Worm (Caenorhabditis elegans): ENCODE results near the gene F55E10.4.

Gene F55E10.4

ce11 chrX:8310747-8311146, 17.0 kb downstream of the F55E10.4 start:
- TF ChIP-seq mxl-1 (tag; optimal IDR thresholded peaks at IDR 0.05) (no peak), lag-1 (GFP tag; IDR thresholded peaks at IDR 0.05) (no peak), mcd-1 (GFP tag; IDR thresholded peaks at IDR 0.05) (no peak), ets-4 (GFP tag; optimal IDR thresholded peaks at IDR 0.05) (no peak), sea-2 (GFP tag; IDR thresholded peaks at IDR 0.05) (no peak), pbrm-1 (GFP tag; IDR thresholded peaks at IDR 0.05) (no peak), F10E7.11 (tag; optimal IDR thresholded peaks at IDR 0.05) (no peak), ceh-79 (tag; optimal IDR thresholded peaks at IDR 0.05) (no peak), cebp-2 (GFP tag; IDR thresholded peaks at IDR 0.05) (no peak), nfyb-1 (GFP tag; IDR thresholded peaks at IDR 0.05) (no peak), xnd-1 (tag; optimal IDR thresholded peaks at IDR 0.05) (no peak)

ce11 chrX:8308491-8308890, 19.2 kb downstream of the F55E10.4 start:
- TF ChIP-seq ztf-18 (tag; optimal IDR thresholded peaks at IDR 0.05) (no peak), nhr-179 (tag; optimal IDR thresholded peaks at IDR 0.05) (no peak), F39B2.1 (GFP tag; IDR thresholded peaks at IDR 0.05) (no peak), madf-3 (GFP tag; IDR thresholded peaks at IDR 0.05) (no peak), nhr-27 (tag; optimal IDR thresholded peaks at IDR 0.05) (no peak), aptf-2 (GFP tag; conservative IDR thresholded peaks at IDR 0.05) (no peak), lag-1 (GFP tag; IDR thresholded peaks at IDR 0.05) (no peak), repo-1 (tag; optimal IDR thresholded peaks at IDR 0.05) (no peak), lir-1 (GFP tag; conservative IDR thresholded peaks at IDR 0.05) (no peak), lsl-1 (GFP tag; optimal IDR thresholded peaks at IDR 0.05) (no peak), Y56A3A.18 (GFP tag; IDR thresholded peaks at IDR 0.05) (no peak), B0336.3 (GFP tag; IDR thresholded peaks at IDR 0.05) (no peak), sea-2 (GFP tag; IDR thresholded peaks at IDR 0.05) (no peak), gei-17 (GFP tag; optimal IDR thresholded peaks at IDR 0.05) (no peak), rpc-1 (optimal IDR thresholded peaks at IDR 0.05) (no peak), rpc-1 (tag; optimal IDR thresholded peaks at IDR 0.05) (no peak), B0019.2 (GFP tag; conservative IDR thresholded peaks at IDR 0.05) (no peak)

ce11 chrX:8307600-8307999, 20.1 kb downstream of the F55E10.4 start, which contains the start of gene R09F10.5:
Gene R09F10.5 (minus strand): TSS chrX:8307700.
- no peak for TF ChIP-seq mel-28 (tag; optimal IDR thresholded peaks at IDR 0.05; ENCODE audit: borderline replicate concordance)

ce11 chrX:8302803-8303202, 24.9 kb downstream of the F55E10.4 start:
- no peak for TF ChIP-seq snpc-4 (GFP tag; optimal IDR thresholded peaks at IDR 0.05)
- no peak for TF ChIP-seq snpc-4 (tag; optimal IDR thresholded peaks at IDR 0.05)
- TF ChIP-seq aptf-3 (GFP tag; IDR thresholded peaks at IDR 0.05): no peak
- no peak for TF ChIP-seq F57A8.1 (GFP tag; optimal IDR thresholded peaks at IDR 0.05)
- no peak for TF ChIP-seq F57C9.4 (tag; optimal IDR thresholded peaks at IDR 0.05)
- no peak for TF ChIP-seq ccch-3 (GFP tag; optimal IDR thresholded peaks at IDR 0.05)
- no peak for TF ChIP-seq ceh-40 (GFP tag; IDR thresholded peaks at IDR 0.05)
- no peak for TF ChIP-seq mcd-1 (GFP tag; IDR thresholded peaks at IDR 0.05)
- no peak for TF ChIP-seq B0019.2 (GFP tag; conservative IDR thresholded peaks at IDR 0.05)
- no peak for TF ChIP-seq snpc-1.3 (tag; optimal IDR thresholded peaks at IDR 0.05; ENCODE audit: insufficient read depth)
- TF ChIP-seq F23B12.7 (tag; optimal IDR thresholded peaks at IDR 0.05; ENCODE audit: insufficient read depth): no peak
- TF ChIP-seq F33H1.4 (GFP tag; IDR thresholded peaks at IDR 0.05): no peak
- no peak for TF ChIP-seq attf-6 (GFP tag; IDR thresholded peaks at IDR 0.05)
- TF ChIP-seq ZK185.1 (tag; optimal IDR thresholded peaks at IDR 0.05; ENCODE audit: poor library complexity, severe bottlenecking): no peak
- no peak for TF ChIP-seq sptf-2 (GFP tag; optimal IDR thresholded peaks at IDR 0.05)
- no peak for TF ChIP-seq unc-62 (GFP tag; optimal IDR thresholded peaks at IDR 0.05)
- TF ChIP-seq let-526 (GFP tag; IDR thresholded peaks at IDR 0.05): no peak
- no peak for TF ChIP-seq attf-5 (GFP tag; optimal IDR thresholded peaks at IDR 0.05)
